Fruit fly (Drosophila melanogaster): ENCODE measurements around the gene NUCB1.

- no peak for TF ChIP-seq CG3726 (GFP tag; IDR thresholded peaks at IDR 0.05)
- TF ChIP-seq CG10462 (GFP tag; optimal IDR thresholded peaks at IDR 0.05), result no peak
- TF ChIP-seq Scr (GFP tag; IDR thresholded peaks at IDR 0.05; ENCODE audit: partially characterized antibody), result no peak
- no peak for TF ChIP-seq CG8478 (optimal IDR thresholded peaks at IDR 0.05)
- TF ChIP-seq Camta (GFP tag; optimal IDR thresholded peaks at IDR 0.05), result no peak
- TF ChIP-seq CG9797 (GFP tag; optimal IDR thresholded peaks at IDR 0.05), result no peak
- TF ChIP-seq usp (GFP tag; optimal IDR thresholded peaks at IDR 0.05), result no peak
- no peak for TF ChIP-seq dysf (GFP tag; IDR thresholded peaks at IDR 0.05)
- no peak for TF ChIP-seq CG10267 (tag; optimal IDR thresholded peaks at IDR 0.05)
- TF ChIP-seq Bgb (GFP tag; IDR thresholded peaks at IDR 0.05; ENCODE audit: partially characterized antibody), result no peak
Measured at dm6 chr3L:17820093-17820492, 18.0 kb upstream of the NUCB1 start, which contains the start of gene Ir75b.

Data from whole organism, embryonic.